Worm (Caenorhabditis elegans) whole organism, L3 larva: ENCODE measurements around the gene acp-4.

ENCODE experiments used
- aly-2 ChIP-seq: fragments of 150-350 bp; optimal IDR thresholded peaks from 2 replicates; lab custom pipeline; 2014; ENCODE audit warnings: missing biosample characterization, missing genetic modification characterization
- egl-27 ChIP-seq: sonication (generic microtip); optimal IDR thresholded peaks from 4 replicates; lab custom pipeline; 2017; ENCODE audit warnings: missing biosample characterization, missing genetic modification reagents, missing genetic modification characterization
- fkh-10 ChIP-seq: sonication (generic microtip); optimal IDR thresholded peaks from 2 replicates; lab custom pipeline; 2017; ENCODE audit warnings: missing biosample characterization, missing genetic modification reagents, missing genetic modification characterization
- nfya-1 ChIP-seq: sonication (generic microtip); optimal IDR thresholded peaks from 2 replicates; lab custom pipeline; 2017; ENCODE audit warnings: missing genetic modification characterization, mild to moderate bottlenecking, missing compliant biosample characterization, antibody characterized with exemption, moderate library complexity; ENCODE audit not compliant: insufficient read depth
- nhr-11 ChIP-seq: fragments of 150-350 bp; optimal IDR thresholded peaks from 2 replicates; lab custom pipeline; 2014; ENCODE audit warnings: missing biosample characterization, missing genetic modification characterization
- nhr-25 ChIP-seq: sonication (generic microtip); optimal IDR thresholded peaks from 2 replicates; lab custom pipeline; 2017; ENCODE audit warnings: missing biosample characterization, missing genetic modification characterization
- nhr-43 ChIP-seq: sonication (generic microtip); optimal IDR thresholded peaks from 2 replicates; lab custom pipeline; 2016; ENCODE audit warnings: mild to moderate bottlenecking, missing genetic modification characterization, missing compliant biosample characterization; ENCODE audit not compliant: poor library complexity, severe bottlenecking
- nhr-76 ChIP-seq: fragments of 150-350 bp; sonication (generic microtip); optimal IDR thresholded peaks from 5 replicates; lab custom pipeline; 2014; ENCODE audit warnings: missing biosample characterization, missing genetic modification characterization
- skn-1 ChIP-seq: fragments of 150-350 bp; optimal IDR thresholded peaks from 2 replicates; lab custom pipeline; 2014; ENCODE audit warnings: missing biosample characterization, missing genetic modification characterization
- unc-62 ChIP-seq: fragments of 150-350 bp; sonication (generic microtip); optimal IDR thresholded peaks from 4 replicates; lab custom pipeline; 2014; ENCODE audit warnings: missing biosample characterization, missing genetic modification reagents, missing genetic modification characterization
- zag-1 ChIP-seq: fragments of 150-350 bp; optimal IDR thresholded peaks from 2 replicates; lab custom pipeline; 2014; ENCODE audit warnings: missing biosample characterization, missing genetic modification characterization

- no peak for TF ChIP-seq fkh-10 (GFP tag; lab: Kevin White, UChicago)
- no peak for TF ChIP-seq zag-1 (tag; lab: Kevin White, UChicago)
- no peak for TF ChIP-seq nhr-25
- TF ChIP-seq nhr-76 (tag; lab: Kevin White, UChicago) = no peak
- TF ChIP-seq aly-2 (tag; lab: Kevin White, UChicago) = no peak
- no peak for TF ChIP-seq nhr-11 (tag; lab: Kevin White, UChicago)
- no peak for TF ChIP-seq egl-27 (tag; lab: Kevin White, UChicago)
- no peak for TF ChIP-seq skn-1 (tag; lab: Kevin White, UChicago)
- TF ChIP-seq nfya-1 (tag; lab: Kevin White, UChicago) = peak; percentile 77
- no peak for TF ChIP-seq nhr-43
- TF ChIP-seq unc-62 (GFP tag; lab: Kevin White, UChicago) = no peak
Observed at ce11 chrII:8385561-8385960, 49.3 kb downstream of the acp-4 start.
